Comparison of ENCODE assay signal across 4 worm cellular contexts in genomic region chrIII:13099190-13099875, ce11.
TF ChIP-seq lines count a peak whose summit lies in the region.

Gene pqn-83 (minus strand): TSS chrIII:13099461.

TF ChIP-seq in whole organism, L3 larva, 47 proteins besides CTCF, POLR2A, EP300 and RAD21:
- no peak for TF ChIP-seq tbx-2 (tag; optimal IDR thresholded peaks at IDR 0.05; lab: Kevin White, UChicago)
- peak; percentile 78 for TF ChIP-seq nfya-1 (tag; optimal IDR thresholded peaks at IDR 0.05; lab: Kevin White, UChicago; ENCODE audit: insufficient read depth)
- TF ChIP-seq mml-1 (tag; optimal IDR thresholded peaks at IDR 0.05; lab: Kevin White, UChicago) = no peak
- TF ChIP-seq nhr-28 (tag; optimal IDR thresholded peaks at IDR 0.05; lab: Kevin White, UChicago) = no peak
- no peak for TF ChIP-seq pqm-1 (tag; optimal IDR thresholded peaks at IDR 0.05; lab: Kevin White, UChicago)
- no peak for TF ChIP-seq unc-62 (GFP tag; optimal IDR thresholded peaks at IDR 0.05; lab: Kevin White, UChicago)
- TF ChIP-seq zag-1 (tag; optimal IDR thresholded peaks at IDR 0.05; lab: Kevin White, UChicago) = no peak

TF ChIP-seq in whole organism, L4 larva, 104 proteins besides CTCF, POLR2A, EP300 and RAD21:
- TF ChIP-seq lin-39 (tag; optimal IDR thresholded peaks at IDR 0.05; lab: Kevin White, UChicago) (no peak), ceh-20 (GFP tag; IDR thresholded peaks at IDR 0.05; lab: Robert Waterston, UW) (no peak), lin-29 (GFP tag; IDR thresholded peaks at IDR 0.05; lab: Robert Waterston, UW) (no peak), lir-3 (tag; optimal IDR thresholded peaks at IDR 0.05; lab: Kevin White, UChicago) (no peak), aha-1 (tag; lab: Kevin White, UChicago) (peak; percentile 72), nhr-11 (tag; optimal IDR thresholded peaks at IDR 0.05; lab: Kevin White, UChicago) (no peak), set-16 (GFP tag; IDR thresholded peaks at IDR 0.05; lab: Robert Waterston, UW) (peak; percentile 67; the same call in 1 of the 2 replicates), egl-27 (tag; optimal IDR thresholded peaks at IDR 0.05; lab: Kevin White, UChicago) (no peak), ama-1 (optimal IDR thresholded peaks at IDR 0.05; lab: Kevin White, UChicago) (no peak), ceh-82 (tag; optimal IDR thresholded peaks at IDR 0.05; lab: Kevin White, UChicago) (no peak)

TF ChIP-seq in whole organism, late embryonic, 69 proteins besides CTCF, POLR2A, EP300 and RAD21:
- peak; percentile 82 for TF ChIP-seq nfya-1 (tag; optimal IDR thresholded peaks at IDR 0.05; lab: Kevin White, UChicago)
- TF ChIP-seq ceh-2 (tag; optimal IDR thresholded peaks at IDR 0.05; lab: Kevin White, UChicago) = no peak
TF ChIP-seq in whole organism, late embryonic: peak in this region for 1.

TF ChIP-seq in whole organism, young adult, 124 proteins besides CTCF, POLR2A, EP300 and RAD21:
- peak; percentile 55; the same call in 1 of the 2 replicates for TF ChIP-seq zfh-2 (GFP tag; conservative IDR thresholded peaks at IDR 0.05; lab: Robert Waterston, UW)
- TF ChIP-seq lin-26 (GFP tag; IDR thresholded peaks at IDR 0.05; lab: Robert Waterston, UW) = 0 out of 2 replicates have a peak, but pooled peaks have one; percentile 40
- TF ChIP-seq ZK185.1 (tag; optimal IDR thresholded peaks at IDR 0.05; lab: Kevin White, UChicago; ENCODE audit: poor library complexity, severe bottlenecking) = no peak
